Fruit fly (Drosophila melanogaster) whole organism, pupa: ENCODE data around the gene CG43181.

Source experiments
- CG10348 ChIP-seq: fragments of 200-800 bp; sonication (Bioruptor generic); IDR thresholded peaks from 2 replicates; pipeline ENCODE4 v1.3.6; 2022; ENCODE audit warnings: missing biosample characterization, missing genetic modification characterization
- CG12605 ChIP-seq: fragments of 200-800 bp; sonication (Bioruptor generic); IDR thresholded peaks from 2 replicates; pipeline ENCODE4 v1.3.6; 2022; ENCODE audit warnings: missing biosample characterization, missing genetic modification characterization
- CG13204 ChIP-seq: fragments of 200-800 bp; sonication (Bioruptor generic); optimal IDR thresholded peaks from 2 replicates; lab custom pipeline; 2018; ENCODE audit warnings: missing biosample characterization, mild to moderate bottlenecking, missing genetic modification characterization, moderate library complexity
- CG14655 ChIP-seq: fragments of 200-800 bp; sonication (Bioruptor generic); optimal IDR thresholded peaks from 3 replicates; lab custom pipeline; 2017; ENCODE audit warnings: mild to moderate bottlenecking, missing biosample characterization, missing genetic modification reagents, missing genetic modification characterization
- CG15710 ChIP-seq: fragments of 200-800 bp; sonication (Bioruptor generic); optimal IDR thresholded peaks from 2 replicates; lab custom pipeline; 2018; ENCODE audit warnings: missing biosample characterization, mild to moderate bottlenecking, missing genetic modification characterization, moderate library complexity
- CG32121 ChIP-seq: fragments of 200-800 bp; sonication (Bioruptor generic); IDR thresholded peaks from 2 replicates; pipeline ENCODE4 v1.3.6; 2022; ENCODE audit warnings: missing biosample characterization, missing genetic modification characterization
- D1 ChIP-seq: fragments of 200-800 bp; sonication (Bioruptor generic); optimal IDR thresholded peaks from 2 replicates; lab custom pipeline; 2018; ENCODE audit warnings: missing biosample characterization, mild to moderate bottlenecking, missing genetic modification characterization, moderate library complexity
- EcR ChIP-seq: fragments of 200-800 bp; sonication (Bioruptor generic); optimal IDR thresholded peaks from 3 replicates; lab custom pipeline; 2019; ENCODE audit warnings: missing biosample characterization, missing genetic modification characterization, mild to moderate bottlenecking, moderate library complexity, missing genetic modification reagents
- rn ChIP-seq: fragments of 200-800 bp; sonication (Bioruptor generic); IDR thresholded peaks from 2 replicates; pipeline ENCODE4 v1.3.6; 2022; ENCODE audit warnings: missing biosample characterization, missing genetic modification characterization

DNA sequence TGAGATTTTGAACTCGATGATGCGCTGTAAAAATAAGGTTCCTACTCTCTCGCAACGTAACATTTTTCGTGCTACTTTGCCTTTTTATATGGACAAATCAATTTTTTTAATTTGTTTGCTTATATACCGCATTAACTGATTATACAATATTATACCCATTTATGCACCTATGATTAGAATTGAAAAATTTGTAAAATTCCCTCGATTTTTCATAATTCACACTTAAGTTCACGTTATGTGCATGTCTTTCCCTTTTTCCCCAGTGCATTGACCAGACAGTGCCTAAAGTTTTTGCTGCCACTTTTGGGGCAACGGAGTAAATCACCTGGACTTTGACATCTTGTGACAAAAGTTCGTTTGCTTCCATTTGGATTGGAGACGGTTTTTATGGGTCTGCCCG is 40.1 kb downstream of the CG43181 start:
- TF ChIP-seq CG13204 (no peak), CG10348 (GFP tag; lab: Robert Waterston, UW) (no peak), CG12605 (GFP tag; lab: Robert Waterston, UW) (no peak), EcR (GFP tag; lab: Kevin White, UChicago) (no peak), rn (GFP tag; lab: Robert Waterston, UW) (no peak), CG14655 (GFP tag; lab: Kevin White, UChicago) (no peak), CG15710 (tag; lab: Kevin White, UChicago) (no peak), CG32121 (no peak), D1 (tag; lab: Kevin White, UChicago) (no peak)
